Fruit fly (Drosophila melanogaster): ENCODE results near the gene CG11134.
A peak's percentile ranks its signal among the peaks of the same experiment; 100 is the strongest.

The CG11134 gene

dm6 chrX:13748906-13749872 is 11.4 kb downstream of the CG11134 start (continued):
- TF ChIP-seq CG11696 (GFP tag; IDR thresholded peaks at IDR 0.05) (peak; percentile 96), CG16863 (GFP tag; optimal IDR thresholded peaks at IDR 0.05) (peak; percentile 5), wek (GFP tag; optimal IDR thresholded peaks at IDR 0.05) (no peak), CG9932 (GFP tag; IDR thresholded peaks at IDR 0.05) (peak; percentile 83), hth (optimal IDR thresholded peaks at IDR 0.05) (no peak), CG17385 (GFP tag; optimal IDR thresholded peaks at IDR 0.05) (peak; percentile 72), CG8359 (GFP tag; optimal IDR thresholded peaks at IDR 0.05; ENCODE audit: borderline replicate concordance) (no peak), Trl (optimal IDR thresholded peaks at IDR 0.05) (no peak), Trl (GFP tag; optimal IDR thresholded peaks at IDR 0.05) (no peak), Neu2 (GFP tag; optimal IDR thresholded peaks at IDR 0.05; ENCODE audit: borderline replicate concordance) (no peak), bcd (GFP tag; optimal IDR thresholded peaks at IDR 0.05) (peak; percentile 65), emc (GFP tag; optimal IDR thresholded peaks at IDR 0.05) (no peak), ftz-f1 (GFP tag; optimal IDR thresholded peaks at IDR 0.05) (peak; percentile 22), CG13287 (GFP tag; IDR thresholded peaks at IDR 0.05; ENCODE audit: partially characterized antibody) (no peak), da (GFP tag; optimal IDR thresholded peaks at IDR 0.05) (no peak), zfh1 (GFP tag; IDR thresholded peaks at IDR 0.05) (peak; percentile 62), CG9215 (GFP tag; IDR thresholded peaks at IDR 0.05) (peak; percentile 63), unc-4 (GFP tag; IDR thresholded peaks at IDR 0.05; ENCODE audit: partially characterized antibody) (no peak), CG7987 (GFP tag; optimal IDR thresholded peaks at IDR 0.05) (peak; percentile 2), CG3163 (GFP tag; optimal IDR thresholded peaks at IDR 0.05) (no peak), tio (GFP tag; optimal IDR thresholded peaks at IDR 0.05) (peak; percentile 59), CG16815 (GFP tag; optimal IDR thresholded peaks at IDR 0.05) (peak; percentile 7), CG7963 (GFP tag; IDR thresholded peaks at IDR 0.05; ENCODE audit: partially characterized antibody) (no peak), Ravus (GFP tag; IDR thresholded peaks at IDR 0.05) (peak; percentile 49), lbe (GFP tag; optimal IDR thresholded peaks at IDR 0.05) (no peak), CG15696 (tag; optimal IDR thresholded peaks at IDR 0.05) (no peak), chif (GFP tag; optimal IDR thresholded peaks at IDR 0.05) (peak in 1 of 2 experiments; percentile 23), CG12155 (GFP tag; optimal IDR thresholded peaks at IDR 0.05) (peak; percentile 56), CG10543 (GFP tag; optimal IDR thresholded peaks at IDR 0.05) (no peak), CG11504 (tag; optimal IDR thresholded peaks at IDR 0.05) (peak; percentile 84), CG5180 (GFP tag; optimal IDR thresholded peaks at IDR 0.05) (peak; percentile 33), mam (GFP tag; optimal IDR thresholded peaks at IDR 0.05) (peak; percentile 26), slbo (GFP tag; IDR thresholded peaks at IDR 0.05) (peak; percentile 85), disco-r (GFP tag; optimal IDR thresholded peaks at IDR 0.05) (no peak), jigr1 (GFP tag; IDR thresholded peaks at IDR 0.05) (no peak), dm (GFP tag; optimal IDR thresholded peaks at IDR 0.05) (no peak), ind (GFP tag; optimal IDR thresholded peaks at IDR 0.05) (peak; percentile 58), Nf-YB (GFP tag; optimal IDR thresholded peaks at IDR 0.05) (peak; percentile 60), CG14710 (tag; optimal IDR thresholded peaks at IDR 0.05) (peak; percentile 38), cg (GFP tag; optimal IDR thresholded peaks at IDR 0.05) (peak; percentile 33), CG6854 (GFP tag; optimal IDR thresholded peaks at IDR 0.05) (peak; percentile 63), CG18764 (GFP tag; optimal IDR thresholded peaks at IDR 0.05) (peak; percentile 36), crol (GFP tag; IDR thresholded peaks at IDR 0.05) (no peak), CG5245 (GFP tag; optimal IDR thresholded peaks at IDR 0.05) (no peak), zfh2 (GFP tag; optimal IDR thresholded peaks at IDR 0.05) (peak; percentile 17), sob (GFP tag; IDR thresholded peaks at IDR 0.05) (peak; percentile 73), CG1792 (GFP tag; optimal IDR thresholded peaks at IDR 0.05) (peak; percentile 39), Mad (GFP tag; optimal IDR thresholded peaks at IDR 0.05) (peak; percentile 31), CG13624 (GFP tag; optimal IDR thresholded peaks at IDR 0.05) (peak; percentile 97)

All from whole organism, embryonic.